Worm (Caenorhabditis elegans) whole organism, L1 larva: Measurements from ENCODE around the gene ent-4.

Experiments
- C16A3.4 ChIP-seq: fragments of 150-350 bp; optimal IDR thresholded peaks from 2 replicates; lab custom pipeline; 2014; ENCODE audit warnings: missing biosample characterization, missing genetic modification characterization
- Y116A8C.19 ChIP-seq: sonication (generic microtip); optimal IDR thresholded peaks from 2 replicates; lab custom pipeline; 2016; ENCODE audit warnings: missing compliant biosample characterization, missing genetic modification characterization, borderline replicate concordance
- aly-2 ChIP-seq: fragments of 150-350 bp; optimal IDR thresholded peaks from 2 replicates; lab custom pipeline; 2014; ENCODE audit warnings: missing biosample characterization, missing genetic modification characterization
- ama-1 ChIP-seq: fragments of 150-350 bp; optimal IDR thresholded peaks from 2 replicates; lab custom pipeline; 2014
- blmp-1 ChIP-seq: fragments of 150-350 bp; optimal IDR thresholded peaks from 2 replicates; lab custom pipeline; 2014; ENCODE audit warnings: missing biosample characterization, missing genetic modification characterization
- ceh-90 ChIP-seq: sonication (generic microtip); optimal IDR thresholded peaks from 2 replicates; lab custom pipeline; 2016; ENCODE audit warnings: missing genetic modification characterization, missing compliant biosample characterization
- ces-1 ChIP-seq: fragments of 150-350 bp; optimal IDR thresholded peaks from 2 replicates; lab custom pipeline; 2014; ENCODE audit warnings: missing biosample characterization, missing genetic modification reagents, missing genetic modification characterization
- dpl-1 ChIP-seq, 3 experiments: fragments of 150-350 bp in 2 of 3; sonication (generic microtip) in 1 of 3; optimal IDR thresholded peaks; 2 replicates each; lab custom pipeline; 2014 to 2017; ENCODE audit warnings: missing biosample characterization in 3 of 3, missing genetic modification characterization in 3 of 3, missing genetic modification reagents in 3 of 3
- efl-1 ChIP-seq, 4 experiments: fragments of 150-350 bp; optimal IDR thresholded peaks in 3 of 4; peaks in 1 of 4; 1 replicate in 1 of 4; 2 replicates in 3 of 4; lab custom pipeline; 2014; ENCODE audit warnings: missing biosample characterization in 2 of 4, missing genetic modification characterization in 2 of 4, missing genetic modification reagents in 2 of 4
- efl-3 ChIP-seq: fragments of 200-800 bp; sonication (Bioruptor generic); optimal IDR thresholded peaks from 2 replicates; lab custom pipeline; 2018; ENCODE audit warnings: mild to moderate bottlenecking, missing genetic modification characterization, missing compliant biosample characterization
- egl-13 ChIP-seq: sonication (generic microtip); optimal IDR thresholded peaks from 2 replicates; lab custom pipeline; 2016; ENCODE audit warnings: missing genotype, missing genetic modification reagents, missing genetic modification characterization, missing compliant biosample characterization
- elt-2 ChIP-seq: sonication (generic microtip); optimal IDR thresholded peaks from 2 replicates; lab custom pipeline; 2016; ENCODE audit warnings: missing genetic modification characterization, mild to moderate bottlenecking, inconsistent platforms, missing compliant biosample characterization, missing genetic modification reagents
- elt-3 ChIP-seq, 6 experiments: fragments of 150-350 bp in 1 of 6; sonication (generic microtip); optimal IDR thresholded peaks; 2 replicates each; lab custom pipeline; 2017 to 2018; ENCODE audit warnings: missing biosample characterization in 6 of 6, missing genetic modification characterization in 6 of 6, inconsistent platforms in 1 of 6
- fos-1 ChIP-seq: fragments of 150-350 bp; optimal IDR thresholded peaks from 2 replicates; lab custom pipeline; 2014; ENCODE audit warnings: missing biosample characterization, missing genetic modification characterization
- hlh-4 ChIP-seq: sonication (generic microtip); optimal IDR thresholded peaks from 2 replicates; lab custom pipeline; 2016; ENCODE audit warnings: mild to moderate bottlenecking, missing genetic modification characterization, missing compliant biosample characterization
- hpl-2 ChIP-seq: fragments of 150-350 bp; optimal IDR thresholded peaks from 2 replicates; lab custom pipeline; 2014; ENCODE audit warnings: missing biosample characterization, missing genetic modification reagents, missing genetic modification characterization
- irx-1 ChIP-seq: sonication (generic microtip); optimal IDR thresholded peaks from 2 replicates; lab custom pipeline; 2016; ENCODE audit warnings: missing genetic modification characterization, missing compliant biosample characterization
- isw-1 ChIP-seq: fragments of 200-800 bp; sonication (Bioruptor generic); IDR thresholded peaks from 2 replicates; pipeline ENCODE4 v1.3.6; 2022; ENCODE audit warnings: missing genetic modification characterization, missing compliant biosample characterization
- lin-13 ChIP-seq: fragments of 150-350 bp; optimal IDR thresholded peaks from 2 replicates; lab custom pipeline; 2014; ENCODE audit warnings: missing biosample characterization, missing genetic modification reagents, missing genetic modification characterization
- lin-14 ChIP-seq: fragments of 200-800 bp; sonication (Bioruptor generic); optimal IDR thresholded peaks from 2 replicates; lab custom pipeline; 2018; ENCODE audit warnings: mild to moderate bottlenecking, missing genetic modification characterization, moderate library complexity, missing compliant biosample characterization
- lin-35 ChIP-seq, 2 experiments: fragments of 150-350 bp; optimal IDR thresholded peaks; 2 replicates each; lab custom pipeline; 2014; ENCODE audit warnings: missing biosample characterization in 2 of 2, missing genetic modification characterization in 2 of 2, missing genetic modification reagents in 2 of 2
- lin-39 ChIP-seq: fragments of 150-350 bp; optimal IDR thresholded peaks from 2 replicates; lab custom pipeline; 2014; ENCODE audit warnings: missing biosample characterization, missing genetic modification reagents, missing genetic modification characterization
- lir-3 ChIP-seq: sonication (generic microtip); optimal IDR thresholded peaks from 2 replicates; lab custom pipeline; 2016; ENCODE audit warnings: mild to moderate bottlenecking, missing genetic modification characterization, moderate library complexity, missing compliant biosample characterization; ENCODE audit not compliant: poor library complexity
- mdl-1 ChIP-seq, 2 experiments: fragments of 150-350 bp; optimal IDR thresholded peaks; 2 replicates each; lab custom pipeline; 2014 to 2017; ENCODE audit warnings: missing biosample characterization in 2 of 2, missing genetic modification characterization in 2 of 2, inconsistent platforms in 1 of 2
- mep-1 ChIP-seq: fragments of 150-350 bp; optimal IDR thresholded peaks from 2 replicates; lab custom pipeline; 2014; ENCODE audit warnings: missing biosample characterization, missing genetic modification characterization
- nhr-12 ChIP-seq: sonication (generic microtip); optimal IDR thresholded peaks from 2 replicates; lab custom pipeline; 2017; ENCODE audit warnings: missing biosample characterization, missing genetic modification characterization
- nhr-20 ChIP-seq: sonication (generic microtip); optimal IDR thresholded peaks from 2 replicates; lab custom pipeline; 2016; ENCODE audit warnings: mild to moderate bottlenecking, missing genetic modification characterization, missing compliant biosample characterization
- nhr-28 ChIP-seq: fragments of 150-350 bp; optimal IDR thresholded peaks from 2 replicates; lab custom pipeline; 2014; ENCODE audit warnings: missing biosample characterization, missing genetic modification characterization
- nhr-47 ChIP-seq: sonication (generic microtip); optimal IDR thresholded peaks from 2 replicates; lab custom pipeline; 2016; ENCODE audit warnings: mild to moderate bottlenecking, missing genetic modification characterization, moderate library complexity, missing compliant biosample characterization
- nhr-71 ChIP-seq: sonication (generic microtip); optimal IDR thresholded peaks from 2 replicates; lab custom pipeline; 2016; ENCODE audit warnings: mild to moderate bottlenecking, missing genetic modification characterization, moderate library complexity, missing compliant biosample characterization
- nhr-76 ChIP-seq: sonication (generic microtip); optimal IDR thresholded peaks from 2 replicates; lab custom pipeline; 2017; ENCODE audit warnings: missing biosample characterization, missing genetic modification characterization
- nhr-77 ChIP-seq: fragments of 150-350 bp; optimal IDR thresholded peaks from 2 replicates; lab custom pipeline; 2014; ENCODE audit warnings: missing biosample characterization, missing genetic modification characterization
- nhr-85 ChIP-seq: sonication (generic microtip); peaks from one replicate; lab custom pipeline; 2016; ENCODE audit warnings: missing genetic modification characterization, inconsistent platforms, missing compliant biosample characterization
- nhr-90 ChIP-seq: sonication (generic microtip); optimal IDR thresholded peaks from 2 replicates; lab custom pipeline; 2016; ENCODE audit warnings: mild to moderate bottlenecking, missing genetic modification characterization, missing compliant biosample characterization; ENCODE audit not compliant: poor library complexity
- pqm-1 ChIP-seq: sonication (generic microtip); optimal IDR thresholded peaks from 3 replicates; lab custom pipeline; 2017; ENCODE audit warnings: missing biosample characterization, missing genetic modification characterization
- snu-23 ChIP-seq: sonication (generic microtip); optimal IDR thresholded peaks from 2 replicates; lab custom pipeline; 2016; ENCODE audit warnings: missing genetic modification characterization, missing compliant biosample characterization
- sptf-1 ChIP-seq: fragments of 150-350 bp; optimal IDR thresholded peaks from 2 replicates; lab custom pipeline; 2014; ENCODE audit warnings: missing biosample characterization, missing genetic modification characterization
- tlp-1 ChIP-seq: fragments of 150-350 bp; optimal IDR thresholded peaks from 2 replicates; lab custom pipeline; 2014; ENCODE audit warnings: missing biosample characterization, missing genetic modification characterization
- unc-130 ChIP-seq: fragments of 150-350 bp; optimal IDR thresholded peaks from 2 replicates; lab custom pipeline; 2017; ENCODE audit warnings: missing biosample characterization, missing genetic modification characterization, inconsistent platforms
- unc-62 ChIP-seq: fragments of 150-350 bp; optimal IDR thresholded peaks from 2 replicates; lab custom pipeline; 2014; ENCODE audit warnings: missing biosample characterization, missing genetic modification reagents, missing genetic modification characterization
- unc-98 ChIP-seq: fragments of 200-800 bp; sonication (Bioruptor generic); IDR thresholded peaks from 2 replicates; pipeline ENCODE4 v1.3.6; 2022; ENCODE audit warnings: missing genetic modification characterization, missing compliant biosample characterization
- zag-1 ChIP-seq: fragments of 150-350 bp; optimal IDR thresholded peaks from 2 replicates; lab custom pipeline; 2014; ENCODE audit warnings: missing biosample characterization, missing genetic modification characterization
- zip-4 ChIP-seq: fragments of 200-800 bp; sonication (Bioruptor generic); optimal IDR thresholded peaks from 2 replicates; lab custom pipeline; 2018; ENCODE audit warnings: mild to moderate bottlenecking, missing genetic modification characterization, moderate library complexity, missing compliant biosample characterization
- ztf-11 ChIP-seq, 2 experiments: sonication (generic microtip); optimal IDR thresholded peaks; 2 replicates each; lab custom pipeline; 2016 to 2017; ENCODE audit warnings: missing genetic modification characterization in 2 of 2, missing biosample characterization in 1 of 2, missing compliant biosample characterization in 1 of 2

The ent-4 gene

DNA sequence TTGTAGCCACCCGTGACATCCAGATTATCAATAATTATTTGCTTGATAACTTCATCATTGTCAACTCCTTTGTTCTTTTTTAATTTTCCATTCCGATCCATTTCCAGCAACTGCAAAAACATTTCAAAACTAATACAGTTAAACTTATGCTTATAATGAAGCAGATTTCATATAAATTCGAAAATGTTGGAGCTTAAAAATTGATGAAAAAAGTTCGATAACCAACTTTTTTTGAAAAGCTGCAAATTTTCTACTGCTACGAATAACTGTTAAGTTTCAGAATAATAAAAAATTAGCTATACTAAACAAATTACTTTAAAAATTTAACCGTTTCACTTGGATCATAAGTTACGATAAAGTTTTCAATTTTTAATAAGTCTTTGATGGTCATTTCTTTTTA lies 10.5 kb upstream of the ent-4 start, which contains the start of gene C47A4.1:
Gene C47A4.1 (minus strand): TSS at position 101 of the 400 bp plus-strand sequence.
- TF ChIP-seq egl-13 (tag; lab: Kevin White, UChicago) = no peak
- TF ChIP-seq nhr-12 (tag; lab: Kevin White, UChicago) = no peak
- TF ChIP-seq unc-98 (GFP tag; lab: Robert Waterston, UW) = no peak
- no peak for TF ChIP-seq C16A3.4 (tag; lab: Kevin White, UChicago)
- no peak for TF ChIP-seq efl-3

- TF ChIP-seq blmp-1 (tag; lab: Kevin White, UChicago) (peak; percentile 8), C16A3.4 (tag; lab: Kevin White, UChicago) (no peak)
Observed at ce11 chrIV:13716735-13717134, 10.0 kb upstream of the ent-4 start.

- TF ChIP-seq ces-1 (GFP tag; lab: Kevin White, UChicago) (no peak), lin-14 (GFP tag; lab: Kevin White, UChicago) (peak; percentile 74), mep-1 (peak; percentile 38), aly-2 (no peak), unc-130 (no peak), snu-23 (GFP tag; lab: Kevin White, UChicago) (peak; percentile 26), efl-1 (optimal IDR thresholded peaks at IDR 0.05; lab: Kevin White, UChicago) (no peak), efl-1 (GFP tag; optimal IDR thresholded peaks at IDR 0.05 in 1 of 2; lab: Kevin White, UChicago) (no peak), nhr-77 (no peak), lin-35 (GFP tag; optimal IDR thresholded peaks at IDR 0.05; lab: Kevin White, UChicago) (peak in 1 of 2 experiments; percentile 11), C16A3.4 (tag; lab: Kevin White, UChicago) (peak; percentile 22), nhr-47 (tag; lab: Kevin White, UChicago) (no peak), blmp-1 (tag; lab: Kevin White, UChicago) (peak; percentile 69), nhr-28 (no peak), ztf-11 (tag; optimal IDR thresholded peaks at IDR 0.05; lab: Kevin White, UChicago) (no peak), elt-3 (tag; optimal IDR thresholded peaks at IDR 0.05; lab: Kevin White, UChicago) (peak in 1 of 6 experiments; percentile 35), irx-1 (tag; lab: Kevin White, UChicago) (peak; percentile 47), zag-1 (tag; lab: Kevin White, UChicago) (no peak), zip-4 (GFP tag; lab: Kevin White, UChicago) (no peak), hpl-2 (GFP tag; lab: Kevin White, UChicago) (no peak), nhr-90 (tag; lab: Kevin White, UChicago) (peak; percentile 19), pqm-1 (no peak), lin-13 (GFP tag; lab: Kevin White, UChicago) (no peak), nhr-85 (peak; percentile 84), ceh-90 (tag; lab: Kevin White, UChicago) (no peak), lir-3 (no peak), Y116A8C.19 (tag; lab: Kevin White, UChicago) (no peak)
Observed at ce11 chrIV:13718918-13719317, 7.8 kb upstream of the ent-4 start.

- TF ChIP-seq nhr-76 (tag; lab: Kevin White, UChicago) = no peak
- TF ChIP-seq nhr-85 = peak; percentile 79
- TF ChIP-seq irx-1 (tag; lab: Kevin White, UChicago) = peak; percentile 37
- no peak for TF ChIP-seq zip-4 (GFP tag; lab: Kevin White, UChicago)
- no peak for TF ChIP-seq nhr-28
- TF ChIP-seq lin-39 (tag; lab: Kevin White, UChicago) = peak; percentile 55
- peak; percentile 41 for TF ChIP-seq blmp-1 (tag; lab: Kevin White, UChicago)
Observed at ce11 chrIV:13721000-13721399, 5.7 kb upstream of the ent-4 start.

DNA sequence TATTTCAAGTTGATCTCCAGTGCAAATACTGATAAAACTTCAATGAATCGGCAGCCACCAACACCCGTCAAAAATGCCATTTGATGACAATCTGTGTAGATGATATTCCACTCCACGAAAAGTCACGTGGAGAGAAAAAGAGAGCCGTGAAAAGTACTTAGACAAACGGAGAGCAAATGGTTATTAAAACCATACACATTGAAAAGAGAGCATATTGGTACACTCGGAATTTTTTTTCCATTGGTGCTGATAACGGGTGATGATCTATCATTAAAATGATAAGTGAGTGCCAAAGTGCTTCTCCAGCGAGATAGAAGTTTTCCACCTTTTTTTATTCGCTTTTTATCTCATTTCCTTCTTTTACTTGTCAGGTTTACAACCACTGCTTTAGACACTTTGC lies 1.5 kb upstream of the ent-4 start:
- no peak for TF ChIP-seq fos-1 (tag; lab: Kevin White, UChicago)
- peak; percentile 23 for TF ChIP-seq nhr-20
- no peak for TF ChIP-seq nhr-47 (tag; lab: Kevin White, UChicago)
- TF ChIP-seq pqm-1 = peak; percentile 18
- no peak for TF ChIP-seq hlh-4 (tag; lab: Kevin White, UChicago)
- peak in 1 of 2 experiments; percentile 46 for TF ChIP-seq mdl-1 (tag; optimal IDR thresholded peaks at IDR 0.05; lab: Kevin White, UChicago)
- peak; percentile 99 for TF ChIP-seq elt-2 (tag; lab: Kevin White, UChicago)
- TF ChIP-seq tlp-1 (tag; lab: Kevin White, UChicago) = peak; percentile 78
- TF ChIP-seq lin-35 (GFP tag; optimal IDR thresholded peaks at IDR 0.05; lab: Kevin White, UChicago) = peak in 1 of 2 experiments; percentile 50
- no peak for TF ChIP-seq elt-3 (tag; optimal IDR thresholded peaks at IDR 0.05; lab: Kevin White, UChicago)
- TF ChIP-seq nhr-71 = peak; percentile 45
- no peak for TF ChIP-seq sptf-1 (tag; lab: Kevin White, UChicago)
- TF ChIP-seq efl-1 (optimal IDR thresholded peaks at IDR 0.05; lab: Kevin White, UChicago) = no peak
- peak in 1 of 2 experiments; percentile 80 for TF ChIP-seq efl-1 (GFP tag; optimal IDR thresholded peaks at IDR 0.05 in 1 of 2; lab: Kevin White, UChicago)
- no peak for TF ChIP-seq ama-1
- TF ChIP-seq nhr-28 = no peak
- peak; percentile 50 for TF ChIP-seq nhr-90 (tag; lab: Kevin White, UChicago)
- TF ChIP-seq unc-62 = no peak
- no peak for TF ChIP-seq nhr-12 (tag; lab: Kevin White, UChicago)
- TF ChIP-seq dpl-1 (GFP tag; optimal IDR thresholded peaks at IDR 0.05; lab: Kevin White, UChicago) = no peak
- TF ChIP-seq isw-1 = no peak
